Worm (Caenorhabditis elegans): ENCODE data around the gene scyl-1.

- TF ChIP-seq ceh-82 (tag; optimal IDR thresholded peaks at IDR 0.05) (no peak), egl-27 (tag; optimal IDR thresholded peaks at IDR 0.05) (no peak), nhr-77 (tag; optimal IDR thresholded peaks at IDR 0.05) (no peak)
These were observed 28.4 kb downstream of the scyl-1 start, which contains the start of gene try-10 for ce11 chrV:13013158-13013557.

All from whole organism, L1 larva.